Fruit fly (Drosophila melanogaster) whole organism, embryonic: ENCODE measurements around the gene CG32631.
A peak's percentile ranks its signal among the peaks of the same experiment; 100 is the strongest.

Experiments used
- Ada2b ChIP-seq: fragments of 200-800 bp; sonication (Bioruptor generic); IDR thresholded peaks from 2 replicates; pipeline ENCODE4 v1.3.6; 2022; ENCODE audit warnings: missing biosample characterization, missing genetic modification characterization
- Adf1 ChIP-seq: fragments of 200-800 bp; sonication (Bioruptor generic); IDR thresholded peaks from 2 replicates; pipeline ENCODE4 v1.3.6; 2022; ENCODE audit warnings: missing biosample characterization, missing genetic modification characterization
- BEAF-32 ChIP-seq: fragments of 200-800 bp; sonication (Bioruptor generic); optimal IDR thresholded peaks from 3 replicates; lab custom pipeline; 2017; ENCODE audit warnings: missing biosample characterization, missing genetic modification characterization, mild to moderate bottlenecking, moderate library complexity, missing genetic modification reagents
- CG10321 ChIP-seq: fragments of 200-800 bp; sonication (Bioruptor generic); IDR thresholded peaks from 2 replicates; pipeline ENCODE4 v1.3.6; 2022; ENCODE audit warnings: missing biosample characterization, missing genetic modification characterization
- CG10543 ChIP-seq: fragments of 200-800 bp; sonication (Bioruptor generic); optimal IDR thresholded peaks from 3 replicates; lab custom pipeline; 2017; ENCODE audit warnings: missing biosample characterization, mild to moderate bottlenecking, missing genetic modification characterization, moderate library complexity
- CG10654 ChIP-seq: fragments of 200-800 bp; sonication (Bioruptor generic); optimal IDR thresholded peaks from 2 replicates; lab custom pipeline; 2016; ENCODE audit warnings: missing biosample characterization, missing genetic modification characterization
- CG11247 ChIP-seq: fragments of 200-800 bp; sonication (Bioruptor generic); IDR thresholded peaks from 2 replicates; pipeline ENCODE4 v1.3.6; 2022; ENCODE audit warnings: missing biosample characterization, missing genetic modification characterization
- CG12769 ChIP-seq: fragments of 200-800 bp; sonication (Bioruptor generic); optimal IDR thresholded peaks from 2 replicates; lab custom pipeline; 2019; ENCODE audit warnings: missing biosample characterization, mild to moderate bottlenecking, missing genetic modification characterization, moderate library complexity
- CG15514 ChIP-seq: fragments of 200-800 bp; sonication (Bioruptor generic); optimal IDR thresholded peaks from 3 replicates; lab custom pipeline; 2017; ENCODE audit warnings: missing biosample characterization, missing genetic modification characterization, mild to moderate bottlenecking, moderate library complexity, missing genetic modification reagents
- CG1832 ChIP-seq: fragments of 200-800 bp; sonication (Bioruptor generic); optimal IDR thresholded peaks from 2 replicates; lab custom pipeline; 2017; ENCODE audit warnings: missing biosample characterization, mild to moderate bottlenecking, missing genetic modification characterization, inconsistent platforms
- CG2889 ChIP-seq: fragments of 200-800 bp; sonication (Bioruptor generic); IDR thresholded peaks from 3 replicates; pipeline ENCODE4 v1.3.6; 2022; ENCODE audit warnings: missing biosample characterization, missing genetic modification characterization
- CG32532 ChIP-seq: fragments of 200-800 bp; sonication (Bioruptor generic); IDR thresholded peaks from 2 replicates; pipeline ENCODE4 v1.3.6; 2022; ENCODE audit warnings: missing biosample characterization, missing genetic modification characterization
- CG34376 ChIP-seq: fragments of 200-800 bp; sonication (Bioruptor generic); optimal IDR thresholded peaks from 2 replicates; lab custom pipeline; 2018; ENCODE audit warnings: missing biosample characterization, mild to moderate bottlenecking, missing genetic modification characterization
- CG4854 ChIP-seq: fragments of 200-800 bp; sonication (Bioruptor generic); optimal IDR thresholded peaks from 2 replicates; lab custom pipeline; 2016; ENCODE audit warnings: missing biosample characterization, missing genetic modification characterization, inconsistent platforms
- CG6254 ChIP-seq: fragments of 200-800 bp; sonication (Bioruptor generic); optimal IDR thresholded peaks from 3 replicates; lab custom pipeline; 2017; ENCODE audit warnings: mild to moderate bottlenecking, missing biosample characterization, missing genetic modification reagents, missing genetic modification characterization
- CG7987 ChIP-seq: fragments of 200-800 bp; sonication (Bioruptor generic); optimal IDR thresholded peaks from 2 replicates; lab custom pipeline; 2018; ENCODE audit warnings: missing biosample characterization, mild to moderate bottlenecking, missing genetic modification characterization, moderate library complexity
- CG9215 ChIP-seq: fragments of 200-800 bp; sonication (Bioruptor generic); IDR thresholded peaks from 2 replicates; pipeline ENCODE4 v1.3.6; 2022; ENCODE audit warnings: missing biosample characterization, missing genetic modification characterization
- HLHmδ ChIP-seq: fragments of 200-800 bp; sonication (Bioruptor generic); optimal IDR thresholded peaks from 2 replicates; lab custom pipeline; 2018; ENCODE audit warnings: missing biosample characterization, mild to moderate bottlenecking, missing genetic modification characterization, moderate library complexity
- Hey ChIP-seq: fragments of 200-800 bp; sonication (Bioruptor generic); optimal IDR thresholded peaks from 3 replicates; lab custom pipeline; 2018; ENCODE audit warnings: missing biosample characterization, mild to moderate bottlenecking, missing genetic modification characterization
- Hr39 ChIP-seq: fragments of >200 bp; optimal IDR thresholded peaks from 2 replicates; lab custom pipeline; 2017
- Med ChIP-seq: fragments of 200-800 bp; sonication (Bioruptor generic); peaks from one replicate; lab custom pipeline; 2016; ENCODE audit warnings: missing biosample characterization, missing genetic modification characterization, mild to moderate bottlenecking, inconsistent platforms, moderate library complexity
- Opbp ChIP-seq: fragments of 200-800 bp; sonication (Bioruptor generic); IDR thresholded peaks from 3 replicates; pipeline ENCODE4 v1.3.6; 2022; ENCODE audit warnings: missing biosample characterization, missing genetic modification characterization; ENCODE audit not compliant: partially characterized antibody
- Pdp1 ChIP-seq, 2 experiments: fragments of 200-800 bp; sonication (Bioruptor generic); optimal IDR thresholded peaks; 3 replicates each; lab custom pipeline; 2016; ENCODE audit warnings: missing biosample characterization in 2 of 2, missing genetic modification characterization in 2 of 2, mild to moderate bottlenecking in 1 of 2, moderate library complexity in 1 of 2
- Ptx1 ChIP-seq: fragments of 200-800 bp; sonication (Bioruptor generic); IDR thresholded peaks from 2 replicates; pipeline ENCODE4 v1.3.6; 2022; ENCODE audit warnings: missing biosample characterization, missing genetic modification characterization
- abd-A ChIP-seq: fragments of 200-800 bp; sonication (Bioruptor generic); optimal IDR thresholded peaks from 3 replicates; lab custom pipeline; 2019; ENCODE audit warnings: missing biosample characterization, mild to moderate bottlenecking, missing genetic modification characterization, moderate library complexity
- ac ChIP-seq: fragments of 200-800 bp; sonication (Bioruptor generic); optimal IDR thresholded peaks from 3 replicates; lab custom pipeline; 2017; ENCODE audit warnings: missing biosample characterization, mild to moderate bottlenecking, missing genetic modification characterization
- cg ChIP-seq: fragments of 200-800 bp; sonication (Bioruptor generic); optimal IDR thresholded peaks from 3 replicates; lab custom pipeline; 2019; ENCODE audit warnings: missing biosample characterization, mild to moderate bottlenecking, missing genetic modification characterization, moderate library complexity
- chinmo ChIP-seq: fragments of 200-800 bp; sonication (Bioruptor generic); IDR thresholded peaks from 4 replicates; pipeline ENCODE4 v1.3.6; 2022; ENCODE audit warnings: missing biosample characterization, missing genetic modification characterization; ENCODE audit not compliant: partially characterized antibody
- chn ChIP-seq: fragments of 200-800 bp; sonication (Bioruptor generic); optimal IDR thresholded peaks from 2 replicates; lab custom pipeline; 2016; ENCODE audit warnings: missing biosample characterization, missing genetic modification characterization
- crol ChIP-seq: fragments of 200-800 bp; sonication (Bioruptor generic); IDR thresholded peaks from 2 replicates; pipeline ENCODE4 v1.3.6; 2022; ENCODE audit warnings: missing biosample characterization, missing genetic modification characterization
- da ChIP-seq: fragments of 200-800 bp; sonication (Bioruptor generic); optimal IDR thresholded peaks from 2 replicates; lab custom pipeline; 2016; ENCODE audit warnings: missing biosample characterization, missing genetic modification characterization
- gem ChIP-seq: fragments of 200-800 bp; sonication (Bioruptor generic); optimal IDR thresholded peaks from 2 replicates; lab custom pipeline; 2019; ENCODE audit warnings: missing biosample characterization, mild to moderate bottlenecking, missing genetic modification characterization, moderate library complexity
- jumu ChIP-seq: fragments of 200-800 bp; sonication (Bioruptor generic); optimal IDR thresholded peaks from 3 replicates; lab custom pipeline; 2016; ENCODE audit warnings: missing biosample characterization, missing genetic modification characterization
- kah ChIP-seq: fragments of 200-800 bp; sonication (Bioruptor generic); optimal IDR thresholded peaks from 2 replicates; lab custom pipeline; 2018; ENCODE audit warnings: missing biosample characterization, mild to moderate bottlenecking, missing genetic modification characterization
- nerfin-1 ChIP-seq: fragments of 200-800 bp; sonication (Bioruptor generic); optimal IDR thresholded peaks from 3 replicates; lab custom pipeline; 2019; ENCODE audit warnings: missing biosample characterization, mild to moderate bottlenecking, missing genetic modification characterization, moderate library complexity
- onecut ChIP-seq: fragments of 200-800 bp; sonication (Bioruptor generic); IDR thresholded peaks from 2 replicates; pipeline ENCODE4 v1.3.6; 2022; ENCODE audit warnings: missing biosample characterization, missing genetic modification characterization
- repo ChIP-seq: fragments of 200-800 bp; sonication (Bioruptor generic); optimal IDR thresholded peaks from 2 replicates; lab custom pipeline; 2016; ENCODE audit warnings: missing biosample characterization, missing genetic modification characterization
- scrt ChIP-seq: fragments of 200-800 bp; sonication (Bioruptor generic); optimal IDR thresholded peaks from 2 replicates; lab custom pipeline; 2018; ENCODE audit warnings: missing biosample characterization, mild to moderate bottlenecking, missing genetic modification characterization, moderate library complexity
- sd ChIP-seq: fragments of 200-800 bp; sonication (Bioruptor generic); optimal IDR thresholded peaks from 3 replicates; lab custom pipeline; 2018; ENCODE audit warnings: missing biosample characterization, mild to moderate bottlenecking, missing genetic modification characterization, moderate library complexity
- sens ChIP-seq: fragments of 200-800 bp; sonication (Bioruptor generic); peaks from one replicate; lab custom pipeline; 2016; ENCODE audit warnings: missing biosample characterization, missing genetic modification characterization
- sens-2 ChIP-seq: fragments of 200-800 bp; sonication (Bioruptor generic); IDR thresholded peaks from 2 replicates; pipeline ENCODE4 v1.3.6; 2022; ENCODE audit warnings: missing biosample characterization, missing genetic modification characterization
- so ChIP-seq: fragments of 200-800 bp; sonication (Bioruptor generic); IDR thresholded peaks from 3 replicates; pipeline ENCODE4 v1.3.6; 2022; ENCODE audit warnings: missing biosample characterization, missing genetic modification characterization
- sr ChIP-seq: fragments of 200-800 bp; sonication (Bioruptor generic); IDR thresholded peaks from 3 replicates; pipeline ENCODE4 v1.3.6; 2022; ENCODE audit warnings: missing biosample characterization, missing genetic modification characterization
- tll ChIP-seq, 2 experiments: fragments of 200-800 bp in 1 of 2; fragments of >200 bp in 1 of 2; sonication (Bioruptor generic) in 1 of 2; optimal IDR thresholded peaks; 2 replicates each; lab custom pipeline; 2017 to 2019; ENCODE audit warnings: missing biosample characterization in 2 of 2, missing genetic modification characterization in 2 of 2, mild to moderate bottlenecking in 1 of 2, moderate library complexity in 1 of 2
- vvl ChIP-seq: fragments of 200-800 bp; sonication (Bioruptor generic); IDR thresholded peaks from 2 replicates; pipeline ENCODE4 v1.3.6; 2022; ENCODE audit warnings: missing biosample characterization, missing genetic modification characterization

CG32631 gene

dm6 chrX:13593667-13594066 is 37.4 kb downstream of the CG32631 start:
- TF ChIP-seq Hr39 (lab: Kevin White, UChicago) = peak; percentile 90
- TF ChIP-seq crol (GFP tag; lab: Robert Waterston, UW) = 0 out of 2 replicates have a peak, but pooled peaks have one; percentile 25
- TF ChIP-seq gem (tag; lab: Kevin White, UChicago) = no peak
- peak; percentile 65 for TF ChIP-seq CG12769 (tag; lab: Kevin White, UChicago)

dm6 chrX:13597753-13598152 is 41.5 kb downstream of the CG32631 start:
- TF ChIP-seq CG15514 (GFP tag; lab: Kevin White, UChicago) (peak; percentile 97), sens (GFP tag; lab: Kevin White, UChicago) (peak; percentile 12), onecut (GFP tag; lab: Robert Waterston, UW) (no peak)

- TF ChIP-seq so (0 out of 3 replicates have a peak, but pooled peaks have one; percentile 6), CG10321 (peak; percentile 61), ac (GFP tag; lab: Kevin White, UChicago) (no peak), CG34376 (no peak), CG32532 (GFP tag; lab: Robert Waterston, UW) (0 out of 2 replicates have a peak, but pooled peaks have one; percentile 7), Pdp1 (GFP tag; optimal IDR thresholded peaks at IDR 0.05; lab: Kevin White, UChicago) (peak in 1 of 2 experiments; percentile 74), CG11247 (no peak), tll (GFP tag; optimal IDR thresholded peaks at IDR 0.05; lab: Kevin White, UChicago) (no peak), Hey (no peak), CG4854 (GFP tag; lab: Kevin White, UChicago) (no peak), sens (GFP tag; lab: Kevin White, UChicago) (peak; percentile 51), kah (peak; percentile 94), Ada2b (GFP tag; lab: Robert Waterston, UW) (no peak), nerfin-1 (tag; lab: Kevin White, UChicago) (no peak), chn (GFP tag; lab: Kevin White, UChicago) (no peak), CG9215 (GFP tag; lab: Robert Waterston, UW) (no peak), CG2889 (GFP tag; lab: Robert Waterston, UW) (no peak), CG1832 (GFP tag; lab: Kevin White, UChicago) (peak; percentile 23), HLHmδ (GFP tag; lab: Kevin White, UChicago) (no peak), CG10654 (GFP tag; lab: Kevin White, UChicago) (no peak), sr (GFP tag; lab: Robert Waterston, UW) (peak; percentile 55; the same call in 2 of the 3 replicates), cg (GFP tag; lab: Kevin White, UChicago) (peak; percentile 55), da (no peak), BEAF-32 (GFP tag; lab: Kevin White, UChicago) (no peak), chinmo (GFP tag; lab: Robert Waterston, UW) (0 out of 4 replicates have a peak, but pooled peaks have one; percentile 49), CG7987 (GFP tag; lab: Kevin White, UChicago) (no peak), Ptx1 (GFP tag; lab: Robert Waterston, UW) (no peak), CG10543 (GFP tag; lab: Kevin White, UChicago) (peak; percentile 17), abd-A (tag; lab: Kevin White, UChicago) (peak; percentile 1), scrt (GFP tag; lab: Kevin White, UChicago) (peak; percentile 9), repo (GFP tag; lab: Kevin White, UChicago) (no peak), Opbp (0 out of 3 replicates have a peak, but pooled peaks have one; percentile 23), sens-2 (GFP tag; lab: Robert Waterston, UW) (no peak), Med (GFP tag; lab: Kevin White, UChicago) (peak; percentile 45), vvl (GFP tag; lab: Robert Waterston, UW) (no peak), Adf1 (no peak), jumu (GFP tag; lab: Kevin White, UChicago) (no peak), CG6254 (GFP tag; lab: Kevin White, UChicago) (no peak), sd (tag; lab: Kevin White, UChicago) (peak; percentile 71)
Measured at dm6 chrX:13602071-13602858, 46.0 kb downstream of the CG32631 start, which contains the start of gene up. TSS of gene up (minus strand) at chrX:13602578.
